Fruit fly (Drosophila melanogaster): ENCODE results near the gene CG45081.

The CG45081 gene

DNA sequence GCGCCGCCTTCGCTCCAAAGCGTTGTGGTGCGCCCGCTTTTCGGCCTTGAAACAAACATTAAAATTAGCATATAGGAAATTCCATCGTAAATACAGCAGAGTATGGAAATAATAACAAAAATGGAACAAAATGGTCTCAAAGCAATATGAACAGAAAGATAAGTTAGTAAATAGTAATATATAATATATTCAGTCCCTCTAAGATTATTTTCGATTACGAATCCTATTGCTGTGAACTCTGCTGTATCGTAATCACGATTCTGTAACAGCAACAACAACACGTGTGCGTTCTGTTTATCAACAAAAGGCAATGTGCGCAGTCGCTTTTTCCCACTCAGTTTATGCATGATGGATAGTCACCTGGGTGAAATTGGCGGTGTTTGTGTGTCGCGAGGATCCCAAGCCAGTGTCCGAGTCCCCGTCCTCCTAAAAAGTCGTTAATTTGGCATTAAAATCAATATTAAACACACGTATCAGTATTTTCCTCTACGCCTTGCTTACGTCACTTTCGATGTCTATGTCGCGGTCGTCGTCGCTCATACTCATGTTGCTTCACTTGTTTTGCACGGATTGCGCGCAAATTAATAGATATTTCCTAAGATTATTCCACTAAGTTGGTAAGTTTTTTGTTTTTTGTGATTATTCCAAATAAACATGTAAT is 2.3 kb upstream of the CG45081 start, which contains the start of the genes CG42374 and Mettl5 (continued):
- TF ChIP-seq esn (GFP tag; optimal IDR thresholded peaks at IDR 0.05) (peak; percentile 24), CG6808 (GFP tag; optimal IDR thresholded peaks at IDR 0.05) (no peak), CG9139 (GFP tag; optimal IDR thresholded peaks at IDR 0.05) (no peak), CG31627 (GFP tag; optimal IDR thresholded peaks at IDR 0.05) (no peak), Hr4 (GFP tag; optimal IDR thresholded peaks at IDR 0.05) (no peak), CG1621 (tag; optimal IDR thresholded peaks at IDR 0.05) (peak; percentile 33), Eip93F (GFP tag; optimal IDR thresholded peaks at IDR 0.05) (no peak), fd59A (GFP tag; optimal IDR thresholded peaks at IDR 0.05) (no peak), acj6 (GFP tag; optimal IDR thresholded peaks at IDR 0.05) (peak; percentile 38), OdsH (GFP tag; optimal IDR thresholded peaks at IDR 0.05) (peak; percentile 10), CG6163 (GFP tag; IDR thresholded peaks at IDR 0.05) (peak; percentile 32; the same call in 1 of the 3 replicates), CG4318 (GFP tag; optimal IDR thresholded peaks at IDR 0.05) (no peak)

DNA sequence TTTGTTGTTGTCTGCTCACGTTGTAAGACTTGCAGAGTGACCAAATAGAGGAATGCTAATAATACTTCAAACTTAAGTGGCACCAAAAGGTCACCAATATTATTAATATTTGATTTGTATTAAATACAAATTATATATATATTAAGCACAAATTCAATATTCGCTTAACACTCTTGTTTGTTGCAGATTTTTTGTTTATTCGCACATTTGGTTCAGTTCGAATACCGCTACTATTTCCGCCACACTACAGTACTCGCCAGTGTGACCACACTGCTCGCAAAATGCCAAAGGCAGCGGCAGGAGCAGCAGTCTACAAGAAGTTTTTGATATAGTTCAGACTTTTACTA is 1.7 kb upstream of the CG45081 start, which contains the start of gene Max:
Max (minus strand) TSS at position 44 of the 347 bp plus-strand sequence.
- TF ChIP-seq fd85E (GFP tag; optimal IDR thresholded peaks at IDR 0.05) (no peak), CG8319 (GFP tag; optimal IDR thresholded peaks at IDR 0.05) (peak; percentile 100), CG8119 (GFP tag; IDR thresholded peaks at IDR 0.05) (peak; percentile 31; the same call in 1 of the 3 replicates), CG3032 (tag; optimal IDR thresholded peaks at IDR 0.05) (peak; percentile 71), pdm3 (GFP tag; optimal IDR thresholded peaks at IDR 0.05) (peak; percentile 41), Eip93F (GFP tag; optimal IDR thresholded peaks at IDR 0.05) (peak; percentile 66), dsx (GFP tag; optimal IDR thresholded peaks at IDR 0.05; ENCODE audit: poor library complexity, severe bottlenecking) (peak; percentile 60), fkh (GFP tag; optimal IDR thresholded peaks at IDR 0.05) (peak; percentile 32), CG1621 (tag; optimal IDR thresholded peaks at IDR 0.05) (peak; percentile 32), CG11294 (GFP tag; IDR thresholded peaks at IDR 0.05) (no peak), CG10631 (GFP tag; optimal IDR thresholded peaks at IDR 0.05) (peak; percentile 65), Sox102F (GFP tag; optimal IDR thresholded peaks at IDR 0.05) (peak; percentile 44), CG4318 (GFP tag; optimal IDR thresholded peaks at IDR 0.05) (peak; percentile 4), achi (GFP tag; optimal IDR thresholded peaks at IDR 0.05) (peak; percentile 67), Hr4 (GFP tag; optimal IDR thresholded peaks at IDR 0.05) (peak; percentile 58), acj6 (GFP tag; optimal IDR thresholded peaks at IDR 0.05) (peak; percentile 71), Gug (GFP tag; IDR thresholded peaks at IDR 0.05) (no peak), Met (GFP tag; optimal IDR thresholded peaks at IDR 0.05) (peak; percentile 51), Ets96B (tag; optimal IDR thresholded peaks at IDR 0.05) (peak; percentile 51), Eip75B (GFP tag; optimal IDR thresholded peaks at IDR 0.05) (peak; percentile 26), Sox14 (GFP tag; optimal IDR thresholded peaks at IDR 0.05) (peak; percentile 39), Hr39 (GFP tag; optimal IDR thresholded peaks at IDR 0.05) (peak; percentile 36), CG6792 (GFP tag; optimal IDR thresholded peaks at IDR 0.05) (peak; percentile 46), Eip78C (GFP tag) (peak; percentile 88), CG7368 (GFP tag; optimal IDR thresholded peaks at IDR 0.05) (peak; percentile 48), CG9139 (GFP tag; optimal IDR thresholded peaks at IDR 0.05) (no peak), Hr38 (GFP tag; optimal IDR thresholded peaks at IDR 0.05) (no peak), CG10669 (GFP tag; optimal IDR thresholded peaks at IDR 0.05) (peak; percentile 53), svp (GFP tag) (peak; percentile 95), CG6808 (GFP tag; optimal IDR thresholded peaks at IDR 0.05) (peak; percentile 30), spab (GFP tag; optimal IDR thresholded peaks at IDR 0.05) (no peak), OdsH (GFP tag; optimal IDR thresholded peaks at IDR 0.05) (peak; percentile 68), fd59A (GFP tag; optimal IDR thresholded peaks at IDR 0.05) (no peak), CG31627 (GFP tag; optimal IDR thresholded peaks at IDR 0.05) (peak; percentile 46), Sox15 (GFP tag; optimal IDR thresholded peaks at IDR 0.05) (peak; percentile 32), ss (GFP tag; optimal IDR thresholded peaks at IDR 0.05) (peak in 1 of 2 experiments; percentile 59), topi (GFP tag; optimal IDR thresholded peaks at IDR 0.05) (peak; percentile 14), CG3919 (GFP tag; optimal IDR thresholded peaks at IDR 0.05) (peak; percentile 69), CG8632 (GFP tag; optimal IDR thresholded peaks at IDR 0.05) (peak; percentile 37), eg (GFP tag; IDR thresholded peaks at IDR 0.05) (peak; percentile 82), CG11762 (GFP tag; optimal IDR thresholded peaks at IDR 0.05; ENCODE audit: insufficient read depth) (peak; percentile 6), CG6276 (GFP tag; optimal IDR thresholded peaks at IDR 0.05) (no peak), Smox (GFP tag; optimal IDR thresholded peaks at IDR 0.05) (peak; percentile 41), CG16779 (tag; optimal IDR thresholded peaks at IDR 0.05) (peak; percentile 13), CG15336 (GFP tag; IDR thresholded peaks at IDR 0.05) (peak; percentile 52)

Data from whole organism, prepupa.